Fruit fly (Drosophila melanogaster): Measurements from ENCODE around the gene CG3792.

The CG3792 gene

dm6 chr2L:4973731-4974415 is 3.2 kb upstream of the CG3792 start, which contains the start of gene mRpL28 (continued):
- TF ChIP-seq phol (tag; optimal IDR thresholded peaks at IDR 0.05) (peak; percentile 70), Mad (GFP tag; optimal IDR thresholded peaks at IDR 0.05) (peak; percentile 18), mld (GFP tag; IDR thresholded peaks at IDR 0.05; ENCODE audit: partially characterized antibody) (no peak), D19A (tag; optimal IDR thresholded peaks at IDR 0.05) (no peak), Hr3 (GFP tag; optimal IDR thresholded peaks at IDR 0.05) (no peak), CG18476 (GFP tag; optimal IDR thresholded peaks at IDR 0.05) (no peak), Lim3 (GFP tag; IDR thresholded peaks at IDR 0.05) (no peak), Fer3 (tag; optimal IDR thresholded peaks at IDR 0.05) (no peak), Aef1 (GFP tag; IDR thresholded peaks at IDR 0.05) (no peak), CG3163 (GFP tag; optimal IDR thresholded peaks at IDR 0.05) (no peak), zen (tag; optimal IDR thresholded peaks at IDR 0.05) (no peak), her (GFP tag; optimal IDR thresholded peaks at IDR 0.05) (no peak), bsh (GFP tag; optimal IDR thresholded peaks at IDR 0.05) (peak in 1 of 2 experiments; percentile 18), bbx (GFP tag; IDR thresholded peaks at IDR 0.05; ENCODE audit: partially characterized antibody) (peak; percentile 56; the same call in 1 of the 2 replicates)

- TF ChIP-seq Atf-2 (GFP tag; optimal IDR thresholded peaks at IDR 0.05), result no peak
- TF ChIP-seq Med (GFP tag), result peak; percentile 25
- TF ChIP-seq CG17385 (GFP tag; optimal IDR thresholded peaks at IDR 0.05), result no peak
- TF ChIP-seq pzg (GFP tag; optimal IDR thresholded peaks at IDR 0.05), result peak; percentile 8
- TF ChIP-seq CG3281 (GFP tag; optimal IDR thresholded peaks at IDR 0.05), result peak; percentile 83
- 0 out of 4 replicates have a peak, but pooled peaks have one; percentile 64 for TF ChIP-seq chinmo (GFP tag; IDR thresholded peaks at IDR 0.05; ENCODE audit: partially characterized antibody)
- no peak for TF ChIP-seq CG13894 (tag; optimal IDR thresholded peaks at IDR 0.05)
- TF ChIP-seq crp (GFP tag; optimal IDR thresholded peaks at IDR 0.05), result peak in 1 of 2 experiments; percentile 83
- peak; percentile 52 for TF ChIP-seq MBD-R2 (GFP tag; IDR thresholded peaks at IDR 0.05)
- peak; percentile 88 for TF ChIP-seq E2f2 (GFP tag; IDR thresholded peaks at IDR 0.05)
- peak; percentile 17 for TF ChIP-seq CG18011 (GFP tag; optimal IDR thresholded peaks at IDR 0.05)
- no peak for TF ChIP-seq usp (GFP tag; optimal IDR thresholded peaks at IDR 0.05)
- TF ChIP-seq CG13287 (GFP tag; IDR thresholded peaks at IDR 0.05; ENCODE audit: partially characterized antibody), result peak; percentile 16; the same call in 1 of the 2 replicates
- TF ChIP-seq Dp (GFP tag; optimal IDR thresholded peaks at IDR 0.05), result peak; percentile 77
- peak; percentile 97 for TF ChIP-seq CG6254 (GFP tag; optimal IDR thresholded peaks at IDR 0.05)
Measured at dm6 chr2L:4979138-4979537, 2.0 kb downstream of the CG3792 start, which contains the start of gene CG8891. TSS of gene CG8891 (minus strand) at chr2L:4979379.

- peak; percentile 98 for TF ChIP-seq phol (tag; optimal IDR thresholded peaks at IDR 0.05)
- peak; percentile 99 for TF ChIP-seq CG4617 (GFP tag; optimal IDR thresholded peaks at IDR 0.05; ENCODE audit: borderline replicate concordance)
- TF ChIP-seq CG2116 (GFP tag; optimal IDR thresholded peaks at IDR 0.05), result peak; percentile 87
- peak; percentile 95 for TF ChIP-seq mirr (GFP tag; optimal IDR thresholded peaks at IDR 0.05)
- TF ChIP-seq Stat92E (GFP tag; optimal IDR thresholded peaks at IDR 0.05), result peak in 1 of 3 experiments; percentile 76
- TF ChIP-seq CG10654 (GFP tag; optimal IDR thresholded peaks at IDR 0.05), result peak; percentile 98
- TF ChIP-seq CG14667 (GFP tag; IDR thresholded peaks at IDR 0.05), result peak; percentile 95
- no peak for TF ChIP-seq zen2 (GFP tag; IDR thresholded peaks at IDR 0.05; ENCODE audit: partially characterized antibody)
- peak; percentile 91 for TF ChIP-seq Spps (tag; optimal IDR thresholded peaks at IDR 0.05)
- peak; percentile 85 for TF ChIP-seq CG1603 (tag; optimal IDR thresholded peaks at IDR 0.05)
- peak; percentile 96 for TF ChIP-seq CG13296 (GFP tag; optimal IDR thresholded peaks at IDR 0.05)
- TF ChIP-seq HLH4C (GFP tag; IDR thresholded peaks at IDR 0.05; ENCODE audit: partially characterized antibody), result 0 out of 3 replicates have a peak, but pooled peaks have one; percentile 28
- peak in 1 of 2 experiments; percentile 85 for TF ChIP-seq Eip74EF (GFP tag; optimal IDR thresholded peaks at IDR 0.05)
- TF ChIP-seq CG10565 (GFP tag; optimal IDR thresholded peaks at IDR 0.05), result peak; percentile 92
- peak; percentile 73 for TF ChIP-seq Sry-δ (GFP tag; optimal IDR thresholded peaks at IDR 0.05)
- peak; percentile 84 for TF ChIP-seq Myb (GFP tag; optimal IDR thresholded peaks at IDR 0.05)
Measured at dm6 chr2L:4981278-4981966, 4.3 kb downstream of the CG3792 start, which contains the start of the genes CG8892 and CG34126. TSS of gene CG8892 (minus strand) at chr2L:4981592. TSS of gene CG34126 (plus strand) at chr2L:4981614.
